Worm (Caenorhabditis elegans) whole organism, midembryonic: ENCODE results near the gene mpk-2.
"Not testable (repeated sequence)": the region's sequence is repeated elsewhere in the genome, so short reads cannot be mapped to it uniquely, and the experiment has no call there.

Experiments
- T22C8.4 ChIP-seq: fragments of 200-800 bp; sonication (Bioruptor generic); IDR thresholded peaks from 2 replicates; pipeline ENCODE4 v1.3.6; 2022; ENCODE audit warnings: missing genetic modification characterization, missing compliant biosample characterization
- cog-1 ChIP-seq: sonication (generic microtip); optimal IDR thresholded peaks from 2 replicates; lab custom pipeline; 2016; ENCODE audit warnings: missing genetic modification characterization, missing compliant biosample characterization
- flt-1 ChIP-seq: fragments of 200-800 bp; sonication (Bioruptor generic); IDR thresholded peaks from 2 replicates; pipeline ENCODE4 v1.3.6; 2022; ENCODE audit warnings: missing genetic modification characterization, missing compliant biosample characterization
- klf-2 ChIP-seq: fragments of 200-800 bp; sonication (Bioruptor generic); conservative IDR thresholded peaks from 2 replicates; pipeline ENCODE4 v1.3.6; 2022; ENCODE audit warnings: missing genetic modification reagents, missing genetic modification characterization, missing compliant biosample characterization
- med-1 ChIP-seq: sonication (generic microtip); optimal IDR thresholded peaks from 2 replicates; lab custom pipeline; 2017; ENCODE audit warnings: missing genetic modification characterization, mild to moderate bottlenecking, missing compliant biosample characterization, antibody characterized with exemption, missing genetic modification reagents; ENCODE audit not compliant: insufficient read depth
- ref-1 ChIP-seq: fragments of 200-800 bp; sonication (Bioruptor generic); conservative IDR thresholded peaks from 2 replicates; pipeline ENCODE4 v1.3.6; 2022; ENCODE audit warnings: missing genetic modification reagents, missing genetic modification characterization, missing compliant biosample characterization
- tab-1 ChIP-seq: fragments of 200-800 bp; sonication (Bioruptor generic); IDR thresholded peaks from 2 replicates; pipeline ENCODE4 v1.3.6; 2022; ENCODE audit warnings: missing genetic modification characterization, missing compliant biosample characterization
- ztf-23 ChIP-seq: fragments of 200-800 bp; sonication (Bioruptor generic); IDR thresholded peaks from 2 replicates; pipeline ENCODE4 v1.3.6; 2022; ENCODE audit warnings: missing genetic modification reagents, missing genetic modification characterization, missing compliant biosample characterization
- ztf-29 ChIP-seq: fragments of 200-800 bp; sonication (Bioruptor generic); IDR thresholded peaks from 2 replicates; pipeline ENCODE4 v1.3.6; 2022; ENCODE audit warnings: missing genetic modification reagents, missing genetic modification characterization, missing compliant biosample characterization

Gene mpk-2

DNA sequence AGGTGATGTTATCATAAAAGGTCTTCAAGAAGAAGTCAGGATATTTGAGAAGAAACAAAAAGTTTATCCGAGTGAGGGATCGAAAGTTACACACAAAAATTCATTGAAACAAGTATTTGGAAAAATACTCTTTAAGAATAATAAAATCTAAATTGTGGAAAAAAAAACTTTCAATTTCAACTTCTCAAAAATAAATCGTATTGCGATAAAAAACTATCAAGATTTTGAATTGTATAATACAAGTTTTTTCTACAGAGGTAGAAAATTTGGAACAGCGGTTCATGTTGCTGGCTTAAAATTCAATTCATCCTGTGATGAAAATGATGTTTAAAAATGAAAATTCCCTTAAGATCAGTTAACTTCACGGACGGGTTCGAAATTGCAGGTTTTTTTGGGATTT is 8.2 kb downstream of the mpk-2 start, which contains the start of gene F09C12.8:
Gene F09C12.8 (plus strand): TSS at position 301 of the 400 bp plus-strand sequence.
- TF ChIP-seq T22C8.4: no peak
- no peak for TF ChIP-seq cog-1
- TF ChIP-seq med-1 (GFP tag; lab: Kevin White, UChicago): no peak
- no peak for TF ChIP-seq ztf-23
- TF ChIP-seq ref-1: no peak
- TF ChIP-seq tab-1 (GFP tag; lab: Robert Waterston, UW): no peak

DNA sequence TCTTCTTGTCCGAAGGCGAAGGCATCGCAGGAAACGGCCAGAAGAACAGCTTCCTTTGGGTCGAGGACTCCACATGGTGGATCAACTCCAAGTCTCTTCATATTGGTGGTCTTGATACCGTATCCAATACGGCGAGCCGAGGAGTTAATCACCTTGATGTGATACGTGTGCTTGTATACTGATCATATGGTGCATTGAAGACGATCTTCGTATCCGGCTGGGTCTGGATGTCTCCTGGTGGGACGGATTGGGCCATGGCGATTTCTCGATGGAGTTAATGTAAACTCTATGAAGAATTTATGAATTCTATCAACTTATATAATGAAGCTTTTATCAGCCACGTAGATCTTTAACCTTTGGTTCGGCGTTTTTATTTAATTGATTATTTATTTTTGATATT is 11.3 kb downstream of the mpk-2 start, which contains the start of gene msp-74:
Gene msp-74 (minus strand): TSS at position 101 of the 400 bp plus-strand sequence.
- TF ChIP-seq cog-1, T22C8.4, ztf-29: not testable (repeated sequence)

- no peak for TF ChIP-seq ztf-23
- no peak for TF ChIP-seq tab-1 (GFP tag; lab: Robert Waterston, UW)
- TF ChIP-seq ztf-29: no peak
- no peak for TF ChIP-seq klf-2 (GFP tag; lab: Robert Waterston, UW)
- TF ChIP-seq T22C8.4: no peak
- no peak for TF ChIP-seq med-1 (GFP tag; lab: Kevin White, UChicago)
- no peak for TF ChIP-seq flt-1 (GFP tag; lab: Robert Waterston, UW)
- TF ChIP-seq ref-1: no peak
- no peak for TF ChIP-seq cog-1
Measured at ce11 chrII:5115733-5116132, 11.8 kb downstream of the mpk-2 start, which contains the start of gene srsy-1. Gene srsy-1 (plus strand): TSS chrII:5116033.

DNA sequence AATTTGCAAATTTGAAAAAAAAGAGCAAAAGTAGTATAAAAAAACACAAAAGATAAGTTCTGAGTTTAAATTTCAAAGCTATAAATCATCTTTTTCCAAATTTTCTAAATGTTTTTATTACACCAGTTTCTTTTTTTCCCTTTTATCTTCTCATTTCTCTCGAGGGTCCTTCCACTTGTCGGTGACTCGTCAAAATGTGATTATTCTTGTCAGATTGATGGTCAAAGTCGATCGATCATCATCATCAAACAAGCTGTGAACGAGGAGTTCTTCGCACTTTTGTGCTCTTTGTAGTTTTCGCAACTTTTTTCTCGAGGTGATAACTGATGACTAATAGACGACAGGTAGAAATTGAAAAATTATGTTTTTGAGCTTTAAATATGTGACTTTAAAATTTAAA is 16.7 kb downstream of the mpk-2 start:
- TF ChIP-seq cog-1: no peak
- no peak for TF ChIP-seq ztf-29
- no peak for TF ChIP-seq klf-2 (GFP tag; lab: Robert Waterston, UW)
- no peak for TF ChIP-seq flt-1 (GFP tag; lab: Robert Waterston, UW)
- TF ChIP-seq tab-1 (GFP tag; lab: Robert Waterston, UW): no peak
- TF ChIP-seq ref-1: no peak
- no peak for TF ChIP-seq ztf-23
- no peak for TF ChIP-seq T22C8.4
- TF ChIP-seq med-1 (GFP tag; lab: Kevin White, UChicago): no peak

DNA sequence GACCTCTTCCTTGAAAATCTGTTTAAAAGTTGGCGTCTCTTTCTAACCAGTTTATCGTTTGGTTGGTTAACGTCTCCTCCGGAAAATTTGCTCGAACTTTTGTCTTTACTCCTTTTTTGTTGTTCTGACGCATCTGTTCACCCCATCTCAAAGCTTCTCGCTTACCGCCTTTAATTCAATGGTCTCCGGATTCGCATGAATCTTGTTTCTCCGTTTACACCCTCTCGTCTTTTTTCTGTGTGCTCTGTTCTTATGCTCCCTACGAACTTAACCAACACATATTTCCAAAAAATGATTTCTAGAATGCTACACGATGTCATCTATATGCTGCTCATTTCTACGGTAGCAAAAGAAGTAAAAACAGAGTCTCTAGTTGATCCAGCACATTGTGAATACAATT is 26.2 kb downstream of the mpk-2 start, which contains the start of gene lgc-56:
Gene lgc-56 (plus strand): TSS at position 301 of the 400 bp plus-strand sequence.
- TF ChIP-seq cog-1 (no peak), T22C8.4 (no peak), ztf-29 (no peak), klf-2 (GFP tag; lab: Robert Waterston, UW) (no peak), ref-1 (no peak), ztf-23 (no peak), tab-1 (GFP tag; lab: Robert Waterston, UW) (no peak), flt-1 (GFP tag; lab: Robert Waterston, UW) (no peak)

ce11 chrII:5131800-5132199 is 27.9 kb downstream of the mpk-2 start:
- TF ChIP-seq flt-1 (GFP tag; lab: Robert Waterston, UW): no peak
- TF ChIP-seq ref-1: no peak
- TF ChIP-seq tab-1 (GFP tag; lab: Robert Waterston, UW): no peak
- no peak for TF ChIP-seq cog-1
- TF ChIP-seq T22C8.4: no peak
- TF ChIP-seq klf-2 (GFP tag; lab: Robert Waterston, UW): no peak
- TF ChIP-seq ztf-23: no peak
- no peak for TF ChIP-seq ztf-29
- no peak for TF ChIP-seq med-1 (GFP tag; lab: Kevin White, UChicago)

DNA sequence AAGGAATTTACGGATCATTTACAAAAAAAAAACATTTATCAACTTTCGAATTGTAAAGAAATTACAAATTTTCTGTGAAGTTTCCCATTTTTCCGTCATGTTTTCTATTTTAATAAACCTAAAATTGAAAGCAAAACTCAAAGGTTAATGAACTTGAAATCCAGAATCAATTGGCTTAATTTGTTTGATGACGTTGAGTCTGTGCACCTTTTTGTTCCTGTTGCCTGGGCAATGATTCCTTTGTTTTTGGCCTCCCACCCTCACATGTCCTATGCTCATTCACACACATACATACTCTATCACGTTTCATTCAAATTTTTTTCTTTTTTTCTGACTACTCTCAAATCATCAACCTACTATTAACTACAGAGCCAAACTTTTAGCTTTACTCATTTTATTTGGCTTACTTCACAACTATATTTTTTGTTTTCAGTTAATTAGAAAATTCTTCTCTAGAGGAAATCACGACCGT is 32.4 kb downstream of the mpk-2 start, which contains the start of gene F58A6.2:
Gene F58A6.2 (plus strand): TSS at position 422 of the 472 bp plus-strand sequence.
- TF ChIP-seq ztf-29 (no peak), ref-1 (no peak), tab-1 (GFP tag; lab: Robert Waterston, UW) (no peak), med-1 (GFP tag; lab: Kevin White, UChicago) (no peak), ztf-23 (no peak), cog-1 (no peak), T22C8.4 (no peak)

- no peak for TF ChIP-seq ztf-23
- no peak for TF ChIP-seq cog-1
- TF ChIP-seq tab-1 (GFP tag; lab: Robert Waterston, UW): no peak
- no peak for TF ChIP-seq ref-1
- TF ChIP-seq med-1 (GFP tag; lab: Kevin White, UChicago): no peak
- no peak for TF ChIP-seq ztf-29
- no peak for TF ChIP-seq T22C8.4
- TF ChIP-seq flt-1 (GFP tag; lab: Robert Waterston, UW): no peak
- TF ChIP-seq klf-2 (GFP tag; lab: Robert Waterston, UW): no peak
Measured at ce11 chrII:5141945-5142514, 38.1 kb downstream of the mpk-2 start, which contains the start of gene nas-29. Gene nas-29 (minus strand): TSS chrII:5142036.

DNA sequence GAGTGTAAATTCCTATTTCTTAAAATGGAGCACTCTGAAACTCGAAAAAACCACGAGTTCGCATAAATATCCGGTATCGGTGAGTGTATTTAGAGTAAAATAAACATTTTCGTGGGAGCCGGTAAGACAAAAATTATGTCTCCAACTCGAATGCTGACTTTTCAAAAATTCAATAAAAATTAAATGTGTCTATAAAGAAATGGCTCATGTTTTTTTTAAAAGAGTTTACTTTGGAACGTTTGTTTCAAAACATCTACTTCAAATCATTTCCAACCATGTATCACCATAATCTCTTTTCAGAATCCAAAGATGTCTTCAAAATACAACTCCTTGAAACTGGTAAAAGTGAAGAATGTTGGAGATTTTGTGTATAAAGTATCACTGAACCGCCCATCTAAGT is 38.7 kb downstream of the mpk-2 start, which contains the start of gene F58A6.1:
Gene F58A6.1 (plus strand): TSS at position 301 of the 400 bp plus-strand sequence.
- TF ChIP-seq ref-1 (no peak), ztf-23 (no peak), flt-1 (GFP tag; lab: Robert Waterston, UW) (no peak), cog-1 (no peak), tab-1 (GFP tag; lab: Robert Waterston, UW) (no peak)

- no peak for TF ChIP-seq T22C8.4
- no peak for TF ChIP-seq tab-1 (GFP tag; lab: Robert Waterston, UW)
- TF ChIP-seq ztf-29: no peak
- no peak for TF ChIP-seq ref-1
- TF ChIP-seq ztf-23: no peak
- TF ChIP-seq cog-1: no peak
- TF ChIP-seq med-1 (GFP tag; lab: Kevin White, UChicago): no peak
- no peak for TF ChIP-seq klf-2 (GFP tag; lab: Robert Waterston, UW)
- no peak for TF ChIP-seq flt-1 (GFP tag; lab: Robert Waterston, UW)
Measured at ce11 chrII:5148349-5148748, 44.4 kb downstream of the mpk-2 start, which contains the start of gene F58A6.5. Gene F58A6.5 (minus strand): TSS chrII:5148449.
